Worm (Caenorhabditis elegans) whole organism, L4 larva: Measurements from ENCODE around the gene str-131.

ENCODE experiments used
- Y48G9A.11 ChIP-seq: fragments of 200-800 bp; sonication (Bioruptor generic); IDR thresholded peaks from 2 replicates; pipeline ENCODE4 v1.3.6; 2022; ENCODE audit warnings: missing genetic modification reagents, missing genetic modification characterization, missing compliant biosample characterization
- ama-1 ChIP-seq: fragments of 150-350 bp; optimal IDR thresholded peaks from 2 replicates; lab custom pipeline; 2014; ENCODE audit warnings: inconsistent platforms, mixed read lengths
- ceh-28 ChIP-seq: fragments of 150-350 bp; optimal IDR thresholded peaks from 2 replicates; lab custom pipeline; 2014; ENCODE audit warnings: missing biosample characterization, missing genetic modification reagents, missing genetic modification characterization
- daf-12 ChIP-seq: fragments of 150-350 bp; optimal IDR thresholded peaks from 2 replicates; lab custom pipeline; 2014; ENCODE audit warnings: missing biosample characterization, missing genetic modification reagents, missing genetic modification characterization
- dpl-1 ChIP-seq: fragments of 150-350 bp; optimal IDR thresholded peaks from 2 replicates; lab custom pipeline; 2014; ENCODE audit warnings: missing biosample characterization, missing genetic modification reagents, missing genetic modification characterization
- lin-15B ChIP-seq: fragments of 150-350 bp; sonication (generic microtip); optimal IDR thresholded peaks from 3 replicates; lab custom pipeline; 2014; ENCODE audit warnings: missing biosample characterization, missing genetic modification characterization
- lir-3 ChIP-seq: sonication (generic microtip); optimal IDR thresholded peaks from 2 replicates; lab custom pipeline; 2016; ENCODE audit warnings: mild to moderate bottlenecking, missing genetic modification characterization, missing compliant biosample characterization
- nhr-10 ChIP-seq: fragments of 150-350 bp; optimal IDR thresholded peaks from 2 replicates; lab custom pipeline; 2014; ENCODE audit warnings: missing biosample characterization, missing genetic modification characterization
- nhr-11 ChIP-seq: fragments of 150-350 bp; optimal IDR thresholded peaks from 2 replicates; lab custom pipeline; 2014; ENCODE audit warnings: missing biosample characterization, missing genetic modification characterization
- nhr-48 ChIP-seq: sonication (generic microtip); optimal IDR thresholded peaks from 2 replicates; lab custom pipeline; 2016; ENCODE audit warnings: mild to moderate bottlenecking, missing genetic modification characterization, missing compliant biosample characterization
- snpc-4 ChIP-seq: fragments of 150-350 bp; optimal IDR thresholded peaks from 2 replicates; lab custom pipeline; 2014; ENCODE audit warnings: missing biosample characterization, missing genetic modification characterization
- unc-39 ChIP-seq: sonication (generic microtip); optimal IDR thresholded peaks from 2 replicates; lab custom pipeline; 2017; ENCODE audit warnings: missing biosample characterization, missing genetic modification characterization
- unc-62 ChIP-seq, 3 experiments: fragments of 150-350 bp in 1 of 3; sonication (generic microtip); optimal IDR thresholded peaks in 2 of 3; peaks in 1 of 3; 1 replicate in 1 of 3; 2 replicates in 2 of 3; lab custom pipeline; 2014 to 2017; ENCODE audit warnings: missing biosample characterization in 3 of 3, missing genetic modification characterization in 3 of 3, missing genetic modification reagents in 3 of 3, missing genotype in 1 of 3
- ztf-11 ChIP-seq: fragments of 150-350 bp; optimal IDR thresholded peaks from 2 replicates; lab custom pipeline; 2014; ENCODE audit warnings: missing biosample characterization, missing genetic modification characterization

- TF ChIP-seq nhr-11 = no peak
- TF ChIP-seq daf-12 = no peak
- no peak for TF ChIP-seq dpl-1 (GFP tag; lab: Kevin White, UChicago)
- TF ChIP-seq ztf-11 = no peak
- TF ChIP-seq nhr-10 = no peak
- TF ChIP-seq unc-62 (GFP tag; optimal IDR thresholded peaks at IDR 0.05 in 1 of 2; lab: Kevin White, UChicago) = no peak
- TF ChIP-seq unc-62 (tag; optimal IDR thresholded peaks at IDR 0.05; lab: Kevin White, UChicago) = no peak
- TF ChIP-seq lir-3 (tag; lab: Kevin White, UChicago) = no peak
- no peak for TF ChIP-seq snpc-4
- no peak for TF ChIP-seq ceh-28 (tag; lab: Kevin White, UChicago)
- no peak for TF ChIP-seq lin-15B
- no peak for TF ChIP-seq ama-1 (lab: Kevin White, UChicago)
- no peak for TF ChIP-seq unc-39
- no peak for TF ChIP-seq Y48G9A.11 (GFP tag; lab: Robert Waterston, UW)
- TF ChIP-seq nhr-48 = no peak
Measured at ce11 chrV:8062074-8062473, 19.4 kb downstream of the str-131 start, which contains the start of gene str-139.
